Worm (Caenorhabditis elegans): ENCODE measurements around the gene F16G10.7.

ce11 chrII:2393821-2394220, 13.7 kb upstream of the F16G10.7 start, which contains the start of gene F16G10.11:
- no peak for TF ChIP-seq him-1 (tag; optimal IDR thresholded peaks at IDR 0.05)
- no peak for TF ChIP-seq W03F9.2 (tag; optimal IDR thresholded peaks at IDR 0.05)
